Worm (Caenorhabditis elegans) whole organism, L2 larva: ENCODE data around the gene Y10G11A.1.

ENCODE experiments used
- R02D3.7 ChIP-seq: fragments of 150-350 bp; optimal IDR thresholded peaks from 2 replicates; lab custom pipeline; 2014; ENCODE audit warnings: missing biosample characterization, missing genetic modification characterization
- aly-2 ChIP-seq: fragments of 150-350 bp; optimal IDR thresholded peaks from 2 replicates; lab custom pipeline; 2014; ENCODE audit warnings: missing biosample characterization, missing genetic modification characterization
- fos-1 ChIP-seq: fragments of 150-350 bp; optimal IDR thresholded peaks from 2 replicates; lab custom pipeline; 2014; ENCODE audit warnings: missing biosample characterization, missing genetic modification characterization
- nhr-11 ChIP-seq: fragments of 150-350 bp; optimal IDR thresholded peaks from 2 replicates; lab custom pipeline; 2014; ENCODE audit warnings: missing biosample characterization, missing genetic modification characterization
- skn-1 ChIP-seq: sonication (generic microtip); optimal IDR thresholded peaks from 2 replicates; lab custom pipeline; 2017; ENCODE audit warnings: missing biosample characterization, missing genetic modification characterization
- unc-39 ChIP-seq: fragments of 150-350 bp; optimal IDR thresholded peaks from 2 replicates; lab custom pipeline; 2014; ENCODE audit warnings: missing biosample characterization, missing genetic modification characterization

ce11 chrIV:16388856-16389461 lies 35.5 kb upstream of the Y10G11A.1 start:
- TF ChIP-seq aly-2 (tag; lab: Kevin White, UChicago) = no peak
- TF ChIP-seq R02D3.7 (tag; lab: Kevin White, UChicago) = no peak
- TF ChIP-seq unc-39 (tag; lab: Kevin White, UChicago) = no peak
- TF ChIP-seq skn-1 (tag; lab: Kevin White, UChicago) = no peak
- TF ChIP-seq nhr-11 (tag; lab: Kevin White, UChicago) = no peak
- TF ChIP-seq fos-1 (tag; lab: Kevin White, UChicago) = peak; percentile 18
